Fruit fly (Drosophila melanogaster) whole organism, embryonic: ENCODE results near the gene smash.

Experiments used
- ATbp ChIP-seq: fragments of 200-800 bp; sonication (Bioruptor generic); optimal IDR thresholded peaks from 2 replicates; lab custom pipeline; 2017; ENCODE audit warnings: missing biosample characterization, mild to moderate bottlenecking, missing genetic modification characterization, missing genetic modification reagents
- Abd-B ChIP-seq: fragments of 200-800 bp; sonication (Bioruptor generic); optimal IDR thresholded peaks from 2 replicates; lab custom pipeline; 2018; ENCODE audit warnings: missing biosample characterization, mild to moderate bottlenecking, missing genetic modification characterization, moderate library complexity
- Atf-2 ChIP-seq: fragments of 200-800 bp; sonication (Bioruptor generic); optimal IDR thresholded peaks from 2 replicates; lab custom pipeline; 2016; ENCODE audit warnings: missing biosample characterization, missing genetic modification characterization
- Bdp1 ChIP-seq: fragments of 200-800 bp; sonication (Bioruptor generic); optimal IDR thresholded peaks from 3 replicates; lab custom pipeline; 2016; ENCODE audit warnings: missing biosample characterization, missing genetic modification characterization
- Blimp-1 ChIP-seq: fragments of 200-800 bp; sonication (Bioruptor generic); optimal IDR thresholded peaks from 3 replicates; lab custom pipeline; 2018; ENCODE audit warnings: missing biosample characterization, missing genetic modification characterization, mild to moderate bottlenecking, moderate library complexity, missing genetic modification reagents
- CG1024 ChIP-seq: fragments of 200-800 bp; sonication (Bioruptor generic); IDR thresholded peaks from 2 replicates; pipeline ENCODE4 v1.3.6; 2022; ENCODE audit warnings: missing biosample characterization, missing genetic modification characterization
- CG10366 ChIP-seq: fragments of 200-800 bp; sonication (Bioruptor generic); IDR thresholded peaks from 2 replicates; pipeline ENCODE4 v1.3.6; 2022; ENCODE audit warnings: missing biosample characterization, missing genetic modification characterization
- CG1233 ChIP-seq: fragments of 200-800 bp; sonication (Bioruptor generic); optimal IDR thresholded peaks from 4 replicates; lab custom pipeline; 2018; ENCODE audit warnings: missing biosample characterization, mild to moderate bottlenecking, missing genetic modification characterization
- CG17568 ChIP-seq: fragments of 200-800 bp; sonication (Bioruptor generic); optimal IDR thresholded peaks from 2 replicates; lab custom pipeline; 2018; ENCODE audit warnings: missing biosample characterization, mild to moderate bottlenecking, missing genetic modification characterization, moderate library complexity
- CG17829 ChIP-seq: fragments of 200-800 bp; optimal IDR thresholded peaks from 2 replicates; lab custom pipeline; 2019; ENCODE audit warnings: missing biosample characterization, mild to moderate bottlenecking, missing genetic modification characterization, moderate library complexity
- CG18011 ChIP-seq: fragments of 200-800 bp; sonication (Bioruptor generic); optimal IDR thresholded peaks from 2 replicates; lab custom pipeline; 2017; ENCODE audit warnings: missing biosample characterization, missing genetic modification characterization, mild to moderate bottlenecking, moderate library complexity, missing genotype
- CG2202 ChIP-seq: fragments of 200-800 bp; sonication (Bioruptor generic); optimal IDR thresholded peaks from 2 replicates; lab custom pipeline; 2018; ENCODE audit warnings: missing biosample characterization, mild to moderate bottlenecking, missing genetic modification characterization
- CG30403 ChIP-seq: fragments of 200-800 bp; sonication (Bioruptor generic); optimal IDR thresholded peaks from 3 replicates; lab custom pipeline; 2016; ENCODE audit warnings: missing biosample characterization, missing genetic modification characterization
- CG3065 ChIP-seq: fragments of 200-800 bp; sonication (Bioruptor generic); optimal IDR thresholded peaks from 2 replicates; lab custom pipeline; 2016; ENCODE audit warnings: missing biosample characterization, missing genetic modification characterization
- CG34376 ChIP-seq: fragments of 200-800 bp; sonication (Bioruptor generic); optimal IDR thresholded peaks from 2 replicates; lab custom pipeline; 2018; ENCODE audit warnings: missing biosample characterization, mild to moderate bottlenecking, missing genetic modification characterization
- CG6854 ChIP-seq: fragments of 200-800 bp; sonication (Bioruptor generic); optimal IDR thresholded peaks from 3 replicates; lab custom pipeline; 2017; ENCODE audit warnings: missing biosample characterization, mild to moderate bottlenecking, missing genetic modification characterization
- CG8924 ChIP-seq: fragments of 200-800 bp; optimal IDR thresholded peaks from 3 replicates; lab custom pipeline; 2019; ENCODE audit warnings: missing biosample characterization, mild to moderate bottlenecking, missing genetic modification characterization, moderate library complexity
- Chrac-16 ChIP-seq: fragments of 200-800 bp; sonication (Bioruptor generic); optimal IDR thresholded peaks from 3 replicates; lab custom pipeline; 2016; ENCODE audit warnings: missing biosample characterization, missing genetic modification characterization
- CoRest ChIP-seq: fragments of 200-800 bp; sonication (Bioruptor generic); optimal IDR thresholded peaks from 3 replicates; lab custom pipeline; 2018; ENCODE audit warnings: missing biosample characterization, mild to moderate bottlenecking, missing genetic modification characterization, moderate library complexity
- Dad ChIP-seq: fragments of 200-800 bp; sonication (Bioruptor generic); optimal IDR thresholded peaks from 3 replicates; lab custom pipeline; 2016; ENCODE audit warnings: missing biosample characterization, missing genetic modification characterization
- Dip2 ChIP-seq: fragments of 200-800 bp; sonication (Bioruptor generic); IDR thresholded peaks from 2 replicates; pipeline ENCODE4 v1.3.6; 2022; ENCODE audit warnings: missing biosample characterization, missing genetic modification characterization
- Dip3 ChIP-seq: fragments of 200-800 bp; sonication (Bioruptor generic); optimal IDR thresholded peaks from 3 replicates; lab custom pipeline; 2016; ENCODE audit warnings: missing biosample characterization, missing genetic modification characterization
- Dref ChIP-seq: fragments of 200-800 bp; sonication (Bioruptor generic); IDR thresholded peaks from 2 replicates; pipeline ENCODE4 v1.3.6; 2022; ENCODE audit warnings: missing biosample characterization, missing genetic modification characterization
- Ets65A ChIP-seq: fragments of 200-800 bp; sonication (Bioruptor generic); peaks from one replicate; lab custom pipeline; 2016; ENCODE audit warnings: missing biosample characterization, missing genetic modification characterization
- Ets97D ChIP-seq: fragments of 200-800 bp; sonication (Bioruptor generic); optimal IDR thresholded peaks from 3 replicates; lab custom pipeline; 2016; ENCODE audit warnings: missing biosample characterization, missing genetic modification characterization
- H2.0 ChIP-seq: fragments of 200-800 bp; sonication (Bioruptor generic); IDR thresholded peaks from 2 replicates; pipeline ENCODE4 v1.3.6; 2022; ENCODE audit warnings: missing biosample characterization, missing genetic modification characterization
- MTF-1 ChIP-seq: fragments of 200-800 bp; sonication (Bioruptor generic); optimal IDR thresholded peaks from 2 replicates; lab custom pipeline; 2018; ENCODE audit warnings: missing biosample characterization, mild to moderate bottlenecking, missing genetic modification characterization, borderline replicate concordance
- Max ChIP-seq: fragments of 200-800 bp; sonication (Bioruptor generic); optimal IDR thresholded peaks from 2 replicates; lab custom pipeline; 2016; ENCODE audit warnings: missing biosample characterization, mild to moderate bottlenecking, missing genetic modification characterization
- NC2α ChIP-seq: fragments of 200-800 bp; sonication (Bioruptor generic); optimal IDR thresholded peaks from 2 replicates; lab custom pipeline; 2016; ENCODE audit warnings: missing biosample characterization, missing genetic modification characterization
- Six4 ChIP-seq: fragments of 200-800 bp; sonication (Bioruptor generic); optimal IDR thresholded peaks from 2 replicates; lab custom pipeline; 2016; ENCODE audit warnings: missing biosample characterization, missing genetic modification characterization
- bcd ChIP-seq: fragments of 200-800 bp; sonication (Bioruptor generic); optimal IDR thresholded peaks from 2 replicates; lab custom pipeline; 2017; ENCODE audit warnings: missing biosample characterization, mild to moderate bottlenecking, missing genetic modification characterization
- br ChIP-seq: fragments of >200 bp; optimal IDR thresholded peaks from 2 replicates; lab custom pipeline; 2017
- cato ChIP-seq: fragments of 200-800 bp; sonication (Bioruptor generic); optimal IDR thresholded peaks from 2 replicates; lab custom pipeline; 2016; ENCODE audit warnings: missing biosample characterization, missing genetic modification characterization, borderline replicate concordance
- chm ChIP-seq: fragments of 200-800 bp; sonication (Bioruptor generic); IDR thresholded peaks from 2 replicates; pipeline ENCODE4 v1.3.6; 2022; ENCODE audit warnings: missing biosample characterization, missing genetic modification characterization
- chn ChIP-seq: fragments of 200-800 bp; sonication (Bioruptor generic); optimal IDR thresholded peaks from 2 replicates; lab custom pipeline; 2016; ENCODE audit warnings: missing biosample characterization, missing genetic modification characterization
- en ChIP-seq: fragments of 200-800 bp; sonication (Bioruptor generic); optimal IDR thresholded peaks from 2 replicates; lab custom pipeline; 2016; ENCODE audit warnings: missing biosample characterization, missing genetic modification characterization
- gsb-n ChIP-seq: fragments of 200-800 bp; sonication (Bioruptor generic); optimal IDR thresholded peaks from 3 replicates; lab custom pipeline; 2018; ENCODE audit warnings: missing biosample characterization, mild to moderate bottlenecking, missing genetic modification characterization
- hb ChIP-seq: fragments of 200-800 bp; sonication (Bioruptor generic); IDR thresholded peaks from 3 replicates; pipeline ENCODE4 v1.3.6; 2022; ENCODE audit warnings: missing biosample characterization, missing genetic modification characterization; ENCODE audit not compliant: partially characterized antibody
- hbn ChIP-seq: fragments of 200-800 bp; sonication (Bioruptor generic); IDR thresholded peaks from 2 replicates; pipeline ENCODE4 v1.3.6; 2022; ENCODE audit warnings: missing biosample characterization, missing genetic modification characterization; ENCODE audit not compliant: partially characterized antibody
- hth ChIP-seq: fragments of >200 bp; optimal IDR thresholded peaks from 2 replicates; lab custom pipeline; 2017; ENCODE audit warnings: inconsistent platforms
- kay ChIP-seq: fragments of 200-800 bp; sonication (Bioruptor generic); optimal IDR thresholded peaks from 2 replicates; lab custom pipeline; 2016; ENCODE audit warnings: missing biosample characterization, missing genetic modification characterization
- pb ChIP-seq: fragments of 200-800 bp; sonication (Bioruptor generic); optimal IDR thresholded peaks from 3 replicates; lab custom pipeline; 2016; ENCODE audit warnings: missing biosample characterization, missing genetic modification characterization
- pnt ChIP-seq: fragments of 200-800 bp; sonication (Bioruptor generic); optimal IDR thresholded peaks from 3 replicates; lab custom pipeline; 2016; ENCODE audit warnings: missing biosample characterization, missing genetic modification characterization
- sim ChIP-seq: fragments of 200-800 bp; sonication (Bioruptor generic); IDR thresholded peaks from 2 replicates; pipeline ENCODE4 v1.3.6; 2022; ENCODE audit warnings: missing biosample characterization, missing genetic modification characterization
- sima ChIP-seq: fragments of 200-800 bp; sonication (Bioruptor generic); optimal IDR thresholded peaks from 2 replicates; lab custom pipeline; 2016; ENCODE audit warnings: missing biosample characterization, missing genetic modification characterization
- tgo ChIP-seq: fragments of 200-800 bp; sonication (Bioruptor generic); IDR thresholded peaks from 3 replicates; pipeline ENCODE4 v1.3.6; 2022; ENCODE audit warnings: missing biosample characterization, missing genetic modification characterization
- ttk ChIP-seq: fragments of 200-800 bp; sonication (Bioruptor generic); IDR thresholded peaks from 2 replicates; pipeline ENCODE4 v2.1.2; 2022; ENCODE audit warnings: missing biosample characterization, missing genetic modification characterization
- tx ChIP-seq: fragments of 200-800 bp; sonication (Bioruptor generic); optimal IDR thresholded peaks from 2 replicates; lab custom pipeline; 2016; ENCODE audit warnings: missing biosample characterization, missing genetic modification characterization
- unpg ChIP-seq: fragments of 200-800 bp; sonication (Bioruptor generic); optimal IDR thresholded peaks from 3 replicates; lab custom pipeline; 2018; ENCODE audit warnings: missing biosample characterization, mild to moderate bottlenecking, missing genetic modification characterization, moderate library complexity
- usp ChIP-seq: fragments of >200 bp; optimal IDR thresholded peaks from 2 replicates; lab custom pipeline; 2017; ENCODE audit warnings: missing biosample characterization, missing genetic modification characterization
- wek ChIP-seq: fragments of 200-800 bp; sonication (Bioruptor generic); optimal IDR thresholded peaks from 3 replicates; lab custom pipeline; 2018; ENCODE audit warnings: missing biosample characterization, mild to moderate bottlenecking, missing genetic modification characterization, moderate library complexity

smash gene

DNA sequence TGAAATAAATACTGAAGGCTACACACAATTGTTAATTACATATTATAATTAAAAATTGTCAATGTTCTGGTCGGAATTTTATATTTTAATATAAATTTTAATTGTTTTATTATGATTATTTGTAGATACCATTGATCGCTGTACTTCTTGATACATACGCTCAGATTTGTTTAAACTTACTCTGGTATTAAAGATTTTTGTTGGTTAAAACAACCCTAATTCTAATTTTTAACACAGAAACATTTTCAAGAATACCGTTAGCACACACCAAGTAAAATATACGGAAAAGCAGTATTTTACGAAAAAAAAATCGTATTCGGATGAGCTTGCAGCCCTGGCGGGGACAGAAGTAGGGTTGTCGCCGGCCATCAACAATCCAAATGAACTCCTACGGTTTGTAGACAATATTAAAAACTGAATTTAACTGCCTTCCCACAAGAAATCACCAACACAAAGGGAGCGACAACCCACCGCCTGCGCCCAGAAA is 17.7 kb upstream of the smash start, which contains the start of the genes CG9775, MED31 and slx1 (continued):
- TF ChIP-seq NC2α: no peak
- TF ChIP-seq wek: peak; percentile 92
- TF ChIP-seq pnt: peak; percentile 72
- no peak for TF ChIP-seq Atf-2 (GFP tag; lab: Kevin White, UChicago)
- TF ChIP-seq Six4 (GFP tag; lab: Kevin White, UChicago): peak; percentile 47
- TF ChIP-seq sim: no peak
- no peak; the same call in 1 of the 2 replicates for TF ChIP-seq ttk
- peak; percentile 81 for TF ChIP-seq bcd (GFP tag; lab: Kevin White, UChicago)
- no peak for TF ChIP-seq Bdp1
- no peak for TF ChIP-seq br (lab: Kevin White, UChicago)
- peak; percentile 68 for TF ChIP-seq CG1233 (GFP tag; lab: Kevin White, UChicago)
- TF ChIP-seq Max: peak; percentile 66
- peak; percentile 78 for TF ChIP-seq gsb-n
- no peak for TF ChIP-seq ATbp (GFP tag; lab: Kevin White, UChicago)
- no peak for TF ChIP-seq hbn (GFP tag; lab: Robert Waterston, UW)
- TF ChIP-seq en: no peak
- peak; percentile 8 for TF ChIP-seq tx (GFP tag; lab: Kevin White, UChicago)
- TF ChIP-seq unpg (GFP tag; lab: Kevin White, UChicago): peak; percentile 87
- peak; percentile 14 for TF ChIP-seq kay (GFP tag; lab: Kevin White, UChicago)
- TF ChIP-seq sima (GFP tag; lab: Kevin White, UChicago): no peak
- TF ChIP-seq CoRest (tag; lab: Kevin White, UChicago): peak; percentile 90
- no peak for TF ChIP-seq CG34376 (GFP tag; lab: Kevin White, UChicago)
- TF ChIP-seq Dref: no peak
- no peak for TF ChIP-seq CG6854
- 0 out of 2 replicates have a peak, but pooled peaks have one; percentile 62 for TF ChIP-seq H2.0 (GFP tag; lab: Robert Waterston, UW)
- TF ChIP-seq Blimp-1 (GFP tag; lab: Kevin White, UChicago): peak; percentile 71
- TF ChIP-seq CG8924 (tag; lab: Kevin White, UChicago): peak; percentile 87
- TF ChIP-seq hb: no peak
- peak; percentile 38 for TF ChIP-seq CG2202 (tag; lab: Kevin White, UChicago)
- TF ChIP-seq CG17568: no peak
- peak; percentile 48 for TF ChIP-seq CG18011 (GFP tag; lab: Kevin White, UChicago)
- TF ChIP-seq usp (GFP tag; lab: Kevin White, UChicago): no peak
- 0 out of 2 replicates have a peak, but pooled peaks have one; percentile 35 for TF ChIP-seq chm
- TF ChIP-seq cato (GFP tag; lab: Kevin White, UChicago): peak; percentile 36
- TF ChIP-seq CG1024: peak; percentile 59
- peak; percentile 68 for TF ChIP-seq Chrac-16 (GFP tag; lab: Kevin White, UChicago)
- TF ChIP-seq Dip2 (GFP tag; lab: Robert Waterston, UW): no peak
- TF ChIP-seq tgo: peak; percentile 82
- TF ChIP-seq pb (GFP tag; lab: Kevin White, UChicago): peak; percentile 25
- peak; percentile 90 for TF ChIP-seq CG17829
- peak; percentile 56 for TF ChIP-seq Ets65A (GFP tag; lab: Kevin White, UChicago)
- TF ChIP-seq Ets97D (GFP tag; lab: Kevin White, UChicago): no peak
- TF ChIP-seq chn (GFP tag; lab: Kevin White, UChicago): no peak
- TF ChIP-seq Dip3 (GFP tag; lab: Kevin White, UChicago): peak; percentile 29
- no peak for TF ChIP-seq hth (lab: Kevin White, UChicago)
- no peak for TF ChIP-seq MTF-1 (GFP tag; lab: Kevin White, UChicago)
- TF ChIP-seq Abd-B: peak; percentile 85
- peak; percentile 52 for TF ChIP-seq CG10366 (GFP tag; lab: Robert Waterston, UW)
- peak; percentile 84 for TF ChIP-seq CG30403 (GFP tag; lab: Kevin White, UChicago)
- no peak for TF ChIP-seq Dad (GFP tag; lab: Kevin White, UChicago)
- TF ChIP-seq CG3065 (GFP tag; lab: Kevin White, UChicago): peak; percentile 22
